Worm (Caenorhabditis elegans): ENCODE measurements around the gene C56G2.15.

- no peak for TF ChIP-seq pqm-1 (tag; optimal IDR thresholded peaks at IDR 0.05)
- TF ChIP-seq lin-11 (tag; optimal IDR thresholded peaks at IDR 0.05), result no peak
- TF ChIP-seq F13H6.1 (tag; optimal IDR thresholded peaks at IDR 0.05), result no peak
- TF ChIP-seq ceh-6 (GFP tag; optimal IDR thresholded peaks at IDR 0.05), result no peak
- TF ChIP-seq pha-4 (tag; optimal IDR thresholded peaks at IDR 0.05), result no peak
- no peak for TF ChIP-seq ceh-9 (tag; optimal IDR thresholded peaks at IDR 0.05)
- TF ChIP-seq ceh-34 (tag; optimal IDR thresholded peaks at IDR 0.05), result no peak
Measured at ce11 chrIII:6352459-6352858, 15.2 kb downstream of the C56G2.15 start.
